Worm (Caenorhabditis elegans): Measurements from ENCODE around the gene M02B7.2.

The M02B7.2 gene

ce11 chrIV:3797442-3797841, 5.9 kb upstream of the M02B7.2 start:
- no peak for TF ChIP-seq C38D4.7 (GFP tag; optimal IDR thresholded peaks at IDR 0.05)
- no peak for TF ChIP-seq fax-1 (tag; optimal IDR thresholded peaks at IDR 0.05)
- peak; percentile 33 for TF ChIP-seq mec-3 (tag; optimal IDR thresholded peaks at IDR 0.05; ENCODE audit: borderline replicate concordance)

DNA sequence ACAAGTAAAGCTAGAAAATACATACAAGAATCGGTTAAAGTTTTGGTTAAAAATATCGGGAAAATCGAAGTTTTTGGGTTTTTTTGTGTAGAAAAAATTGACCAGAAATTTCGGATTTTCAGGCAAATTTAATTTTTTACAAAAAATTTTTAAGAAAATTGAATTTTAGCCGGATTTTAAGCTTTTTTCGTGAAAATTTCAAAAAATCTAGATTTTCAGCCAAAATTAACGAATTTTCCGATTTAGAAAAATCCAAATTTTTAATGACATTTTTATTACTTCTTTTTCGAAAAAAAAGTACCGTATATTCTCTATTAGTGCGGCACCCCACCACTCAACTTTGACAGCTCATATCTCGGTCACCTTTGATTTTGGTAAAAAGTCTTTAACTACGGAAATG, 2.4 kb upstream of the M02B7.2 start, which contains the start of gene osm-3:
osm-3 (minus strand) TSS at position 101 of the 400 bp plus-strand sequence.
- TF ChIP-seq ama-1 (optimal IDR thresholded peaks at IDR 0.05): no peak
- TF ChIP-seq ahr-1 (tag; optimal IDR thresholded peaks at IDR 0.05): no peak
- TF ChIP-seq madf-2 (tag; optimal IDR thresholded peaks at IDR 0.05): no peak
- no peak for TF ChIP-seq syd-9 (tag; optimal IDR thresholded peaks at IDR 0.05)
- TF ChIP-seq ztf-16 (tag; optimal IDR thresholded peaks at IDR 0.05): no peak
- TF ChIP-seq sox-4 (tag; optimal IDR thresholded peaks at IDR 0.05): no peak
- no peak for TF ChIP-seq unc-3 (GFP tag; conservative IDR thresholded peaks at IDR 0.05)
- no peak for TF ChIP-seq unc-3 (tag; optimal IDR thresholded peaks at IDR 0.05)
- no peak for TF ChIP-seq nhr-232 (tag; optimal IDR thresholded peaks at IDR 0.05)
- no peak for TF ChIP-seq fkh-6 (tag; optimal IDR thresholded peaks at IDR 0.05)
- no peak for TF ChIP-seq unc-42 (tag; optimal IDR thresholded peaks at IDR 0.05)
- TF ChIP-seq nhr-11 (tag; optimal IDR thresholded peaks at IDR 0.05): no peak
- no peak for TF ChIP-seq ceh-6 (GFP tag; optimal IDR thresholded peaks at IDR 0.05)
- TF ChIP-seq ceh-34 (tag; optimal IDR thresholded peaks at IDR 0.05): no peak
- TF ChIP-seq hlh-13 (GFP tag; optimal IDR thresholded peaks at IDR 0.05): no peak
- TF ChIP-seq hlh-30 (tag; optimal IDR thresholded peaks at IDR 0.05; ENCODE audit: insufficient read depth): no peak

ce11 chrIV:3805219-3805618, 1.8 kb downstream of the M02B7.2 start, which contains the start of gene fbxc-47:
Gene fbxc-47 (plus strand): TSS chrIV:3805519.
- TF ChIP-seq lin-11 (tag; optimal IDR thresholded peaks at IDR 0.05) (no peak), K09A11.1 (tag; optimal IDR thresholded peaks at IDR 0.05; ENCODE audit: insufficient read depth) (no peak), ama-1 (optimal IDR thresholded peaks at IDR 0.05) (no peak), sox-2 (GFP tag; IDR thresholded peaks at IDR 0.05) (no peak), nhr-232 (tag; optimal IDR thresholded peaks at IDR 0.05) (no peak), tbx-2 (tag; optimal IDR thresholded peaks at IDR 0.05) (no peak), C08G9.2 (tag; optimal IDR thresholded peaks at IDR 0.05) (no peak), hlh-13 (GFP tag; optimal IDR thresholded peaks at IDR 0.05) (no peak), pqm-1 (tag; optimal IDR thresholded peaks at IDR 0.05) (no peak), ceh-9 (tag; optimal IDR thresholded peaks at IDR 0.05) (no peak), ref-2 (tag; optimal IDR thresholded peaks at IDR 0.05) (no peak), ets-4 (tag; optimal IDR thresholded peaks at IDR 0.05) (no peak), gmeb-2 (tag; optimal IDR thresholded peaks at IDR 0.05) (no peak), ceh-24 (tag; optimal IDR thresholded peaks at IDR 0.05) (no peak), mec-3 (tag; optimal IDR thresholded peaks at IDR 0.05; ENCODE audit: borderline replicate concordance) (no peak), rnt-1 (tag; optimal IDR thresholded peaks at IDR 0.05) (no peak), unc-55 (GFP tag; optimal IDR thresholded peaks at IDR 0.05) (no peak)

ce11 chrIV:3807092-3807491, 3.7 kb downstream of the M02B7.2 start, which contains the start of gene M02B7.7:
Gene M02B7.7 (minus strand): TSS chrIV:3807192.
- no peak for TF ChIP-seq unc-3 (GFP tag; conservative IDR thresholded peaks at IDR 0.05)
- no peak for TF ChIP-seq unc-3 (tag; optimal IDR thresholded peaks at IDR 0.05)
- TF ChIP-seq hlh-15 (tag; optimal IDR thresholded peaks at IDR 0.05): no peak
- TF ChIP-seq mec-3 (tag; optimal IDR thresholded peaks at IDR 0.05; ENCODE audit: borderline replicate concordance): no peak
- no peak for TF ChIP-seq ref-2 (tag; optimal IDR thresholded peaks at IDR 0.05)
- no peak for TF ChIP-seq pat-9 (tag; optimal IDR thresholded peaks at IDR 0.05)
- TF ChIP-seq tbx-2 (tag; optimal IDR thresholded peaks at IDR 0.05): no peak
- TF ChIP-seq ttx-3 (tag; optimal IDR thresholded peaks at IDR 0.05): no peak
- TF ChIP-seq C08G9.2 (tag; optimal IDR thresholded peaks at IDR 0.05): no peak
- no peak for TF ChIP-seq fkh-6 (tag; optimal IDR thresholded peaks at IDR 0.05)
- TF ChIP-seq hlh-30 (tag; optimal IDR thresholded peaks at IDR 0.05; ENCODE audit: insufficient read depth): no peak
- no peak for TF ChIP-seq odd-2 (tag; optimal IDR thresholded peaks at IDR 0.05)
- TF ChIP-seq ztf-16 (tag; optimal IDR thresholded peaks at IDR 0.05): no peak
- no peak for TF ChIP-seq npax-4 (tag; optimal IDR thresholded peaks at IDR 0.05)
